Fruit fly (Drosophila melanogaster) whole organism: Measurements from ENCODE around the gene CG9016.
A peak's percentile ranks its signal among the peaks of the same experiment; 100 is the strongest.

ENCODE experiments used
- CG8478 ChIP-seq: fragments of >200 bp; optimal IDR thresholded peaks from 2 replicates; lab custom pipeline; 2018; ENCODE audit warnings: inconsistent platforms
- Dll ChIP-seq: fragments of >200 bp; optimal IDR thresholded peaks from 2 replicates; lab custom pipeline; 2017
- EcR ChIP-seq, 2 experiments: fragments of >200 bp; optimal IDR thresholded peaks; 2 replicates each; lab custom pipeline; 2017; ENCODE audit warnings: missing biosample characterization in 2 of 2, missing genetic modification characterization in 2 of 2, missing genetic modification reagents in 2 of 2
- pan ChIP-seq: fragments of >200 bp; optimal IDR thresholded peaks from 2 replicates; lab custom pipeline; 2017
- psq ChIP-seq: fragments of >200 bp; optimal IDR thresholded peaks from 2 replicates; lab custom pipeline; 2017
- usp ChIP-seq: fragments of >200 bp; optimal IDR thresholded peaks from 2 replicates; lab custom pipeline; 2017; ENCODE audit warnings: missing biosample characterization, missing genetic modification characterization, mixed read lengths

CG9016 gene

DNA sequence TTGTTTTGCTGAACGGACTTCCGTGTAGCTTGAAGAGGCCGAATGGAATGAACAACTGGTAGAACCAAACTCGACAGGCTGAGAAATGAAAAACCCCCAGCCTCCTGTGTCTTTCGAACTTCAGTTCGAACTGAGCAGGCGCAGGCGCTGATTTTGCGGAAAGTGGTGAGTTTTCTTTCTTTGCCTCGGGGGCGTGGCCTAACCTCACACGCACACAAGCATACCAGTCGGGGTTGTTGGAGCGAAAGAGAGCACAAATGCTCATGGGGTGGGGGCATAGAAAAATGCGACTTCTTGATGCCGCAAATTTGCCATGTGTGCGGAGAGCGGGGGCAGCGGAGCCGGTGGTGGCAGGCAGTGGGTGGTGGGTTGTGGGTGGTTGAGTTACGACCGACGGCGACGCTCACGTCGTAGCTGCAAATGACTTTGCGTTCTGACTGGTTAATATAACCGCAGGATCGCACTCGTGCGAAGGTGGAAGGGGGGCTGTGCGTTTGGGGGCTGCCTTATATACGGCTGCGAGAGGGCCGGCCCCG lies at the start of gene CG9016:
CG9016 (minus strand) TSS at position 51 of the 536 bp plus-strand sequence.
- TF ChIP-seq usp (no peak), pan (no peak), CG8478 (lab: Kevin White, UChicago) (no peak), Dll (lab: Kevin White, UChicago) (no peak), psq (lab: Kevin White, UChicago) (no peak), EcR (GFP tag; optimal IDR thresholded peaks at IDR 0.05; lab: Kevin White, UChicago) (no peak)

DNA sequence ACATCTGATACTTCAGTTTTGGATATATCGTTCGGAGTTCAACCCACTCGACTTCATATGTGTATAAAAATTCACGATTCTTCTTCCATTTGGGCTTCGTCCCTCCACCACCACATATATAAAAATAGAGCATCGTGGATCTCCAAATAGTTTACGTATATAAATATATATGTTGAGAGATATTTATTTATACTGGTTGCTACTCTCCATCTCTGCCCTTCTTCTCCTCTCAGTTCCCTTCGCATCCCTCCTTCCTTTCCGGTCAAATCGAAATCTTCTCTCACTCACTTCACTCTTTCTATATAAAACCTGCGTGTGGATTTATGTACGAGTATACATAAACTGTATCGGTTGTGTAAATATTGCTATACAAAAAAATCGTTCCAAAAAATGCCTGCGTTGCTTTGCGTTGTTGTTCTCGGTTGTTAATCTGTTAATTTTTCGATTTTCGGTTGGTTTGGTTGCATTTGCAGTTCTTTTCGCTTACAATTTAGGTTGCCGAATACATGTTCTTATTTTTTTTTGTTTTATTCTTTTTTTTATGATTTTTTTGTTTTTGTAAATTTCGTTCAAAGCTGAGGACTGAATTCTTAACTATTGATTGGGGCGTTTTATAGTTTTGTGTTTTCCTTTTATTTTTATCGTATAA lies 49.3 kb upstream of the CG9016 start:
- TF ChIP-seq psq (lab: Kevin White, UChicago), result no peak
- no peak for TF ChIP-seq Dll (lab: Kevin White, UChicago)

DNA sequence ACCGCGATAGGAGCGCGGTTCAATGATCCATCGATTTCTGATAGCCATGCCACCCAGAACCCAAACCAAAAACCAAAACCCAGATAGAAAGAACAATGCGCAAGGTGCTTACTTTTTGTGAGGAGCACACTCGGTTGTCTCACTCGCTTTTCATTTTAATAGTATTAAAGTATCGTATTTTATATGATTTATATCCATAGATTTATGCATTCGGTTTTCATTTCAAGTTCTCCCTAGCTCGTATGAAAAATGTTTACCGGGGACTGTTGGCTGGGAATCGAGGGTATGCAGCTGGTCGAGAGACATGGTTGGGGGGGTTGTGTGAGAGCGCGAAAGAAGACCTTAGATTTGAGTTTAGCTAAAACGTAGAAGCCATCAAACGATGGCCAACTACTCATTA lies 48.6 kb upstream of the CG9016 start:
- TF ChIP-seq psq (lab: Kevin White, UChicago), result no peak
- TF ChIP-seq pan, result peak; percentile 51

- no peak for TF ChIP-seq usp
- no peak for TF ChIP-seq pan
These were observed 47.8 kb upstream of the CG9016 start for dm6 chr2L:5971093-5971808.

- TF ChIP-seq psq (lab: Kevin White, UChicago), result no peak
- no peak for TF ChIP-seq usp
- no peak for TF ChIP-seq EcR (GFP tag; optimal IDR thresholded peaks at IDR 0.05; lab: Kevin White, UChicago)
- TF ChIP-seq Dll (lab: Kevin White, UChicago), result no peak
- no peak for TF ChIP-seq CG8478 (lab: Kevin White, UChicago)
- TF ChIP-seq pan, result no peak
These were observed 46.1 kb upstream of the CG9016 start, which contains the start of gene Ucp4B for dm6 chr2L:5969559-5969958. Gene Ucp4B, plus strand, starts transcription at chr2L:5969859.

DNA sequence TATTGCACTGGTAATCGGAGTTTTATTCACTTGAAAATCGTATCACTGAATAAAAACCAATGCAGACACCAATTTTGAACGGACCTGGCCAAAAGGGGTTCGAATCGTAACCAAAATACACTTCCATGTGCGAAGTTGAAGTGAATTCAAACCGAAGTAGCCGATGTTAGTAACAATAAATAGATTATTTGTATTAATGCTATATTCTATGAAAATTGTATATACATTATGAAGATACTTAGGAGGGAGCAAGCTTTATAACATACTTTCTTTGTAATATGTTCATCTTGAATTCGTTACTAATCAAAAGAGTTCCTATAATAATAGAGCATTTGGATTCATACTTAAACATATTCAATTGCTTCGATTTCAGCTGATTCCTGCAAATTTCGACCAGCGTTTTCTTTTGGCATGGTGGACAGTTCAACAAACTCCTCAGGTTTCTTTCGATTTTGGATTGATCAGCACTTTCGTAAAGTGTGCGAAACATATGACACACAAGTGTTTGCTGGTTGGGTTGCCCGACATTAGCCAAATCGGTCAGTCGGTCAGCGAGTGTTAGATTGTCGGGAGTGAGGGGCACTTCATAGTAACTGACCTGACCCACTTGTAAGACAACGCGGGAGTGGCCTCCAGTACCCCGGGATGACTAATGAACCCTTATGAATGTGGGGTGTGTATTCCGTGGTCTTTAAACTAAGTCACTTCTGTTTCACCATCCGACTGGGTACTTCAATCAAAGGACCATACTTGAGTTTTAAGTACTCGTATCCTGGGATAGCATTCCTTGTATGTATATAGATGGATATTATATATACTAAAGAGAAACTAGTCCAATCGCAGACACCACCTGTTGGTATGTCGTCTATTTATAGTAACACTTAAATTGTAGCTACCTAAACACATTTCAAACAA lies 44.5 kb upstream of the CG9016 start, which contains the start of the genes CG13992 and Ucp4C:
CG13992 (minus strand) TSS at position 51 of the 915 bp plus-strand sequence.
Ucp4C (plus strand) TSS at position 865 of the 915 bp plus-strand sequence.
- no peak for TF ChIP-seq usp
- TF ChIP-seq Dll (lab: Kevin White, UChicago), result no peak
- no peak for TF ChIP-seq pan
- TF ChIP-seq EcR (GFP tag; optimal IDR thresholded peaks at IDR 0.05; lab: Kevin White, UChicago), result no peak
- TF ChIP-seq CG8478 (lab: Kevin White, UChicago), result no peak
- no peak for TF ChIP-seq psq (lab: Kevin White, UChicago)

DNA sequence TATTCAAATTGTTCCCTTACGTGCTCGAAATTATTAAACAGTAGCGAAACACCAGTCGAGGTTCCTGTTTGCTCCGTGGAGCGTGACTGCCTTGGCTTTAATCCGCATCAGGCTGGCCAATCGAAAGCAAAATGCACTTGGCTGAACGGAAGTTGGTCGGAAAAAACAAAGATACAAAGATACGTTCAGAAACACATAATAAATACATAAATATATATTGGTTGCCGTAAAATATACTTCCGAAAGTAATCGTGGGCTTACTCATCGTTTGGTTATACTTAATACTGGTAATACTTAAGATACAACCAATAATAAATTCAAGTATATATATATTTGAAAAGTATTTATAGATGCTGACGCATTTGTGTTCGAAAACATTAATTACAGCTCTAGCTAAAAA lies 41.4 kb upstream of the CG9016 start, which contains the start of gene psd:
psd (minus strand) TSS at position 101 of the 400 bp plus-strand sequence.
- TF ChIP-seq CG8478 (lab: Kevin White, UChicago), result no peak
- no peak for TF ChIP-seq psq (lab: Kevin White, UChicago)
- TF ChIP-seq Dll (lab: Kevin White, UChicago), result no peak
- TF ChIP-seq EcR (GFP tag; optimal IDR thresholded peaks at IDR 0.05; lab: Kevin White, UChicago), result no peak
- no peak for TF ChIP-seq usp
- TF ChIP-seq pan, result no peak

- TF ChIP-seq psq (lab: Kevin White, UChicago) (no peak), EcR (GFP tag; optimal IDR thresholded peaks at IDR 0.05; lab: Kevin White, UChicago) (no peak), CG8478 (lab: Kevin White, UChicago) (no peak), Dll (lab: Kevin White, UChicago) (no peak), usp (no peak), pan (no peak)
These were observed 40.8 kb upstream of the CG9016 start for dm6 chr2L:5964211-5964610.

dm6 chr2L:5963251-5963650 lies 39.8 kb upstream of the CG9016 start:
- TF ChIP-seq usp, result no peak
- no peak for TF ChIP-seq Dll (lab: Kevin White, UChicago)
- no peak for TF ChIP-seq psq (lab: Kevin White, UChicago)
- no peak for TF ChIP-seq pan
- TF ChIP-seq CG8478 (lab: Kevin White, UChicago), result no peak

DNA sequence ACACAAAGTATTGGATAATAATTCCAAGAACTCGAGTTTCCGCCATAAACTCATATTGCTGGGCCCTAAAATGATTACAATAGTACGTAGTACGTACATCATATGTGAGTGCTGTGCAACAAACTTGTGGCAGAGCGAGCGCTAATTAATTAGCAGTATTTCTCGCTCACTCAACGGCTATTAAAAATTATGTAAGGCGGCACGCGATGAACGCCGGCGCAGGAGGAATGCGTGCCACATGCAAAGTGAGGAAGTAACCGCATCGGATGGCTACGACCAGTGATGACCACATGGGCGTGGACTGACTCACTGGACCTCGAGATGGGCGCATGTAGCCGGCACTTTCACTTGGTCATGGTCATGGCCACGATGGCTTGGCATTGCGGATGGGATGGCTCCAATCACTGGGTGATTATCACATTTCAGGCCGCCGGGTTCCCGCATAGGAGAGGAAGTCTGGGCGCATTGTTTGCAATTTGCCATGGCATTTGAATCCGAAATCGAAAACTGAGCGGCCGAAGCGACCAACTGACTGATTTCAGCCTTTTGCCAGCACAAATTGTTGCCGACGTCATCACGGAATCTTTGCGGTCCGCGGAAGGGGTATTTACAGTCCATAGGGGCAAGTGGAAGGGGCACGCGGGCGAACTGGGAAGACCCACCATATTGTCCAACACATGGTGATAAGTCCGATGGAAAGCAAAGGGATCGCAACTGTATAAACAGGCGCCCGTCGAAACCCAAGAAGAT lies 37.9 kb upstream of the CG9016 start:
- TF ChIP-seq Dll (lab: Kevin White, UChicago), result no peak
- TF ChIP-seq pan, result no peak
- TF ChIP-seq CG8478 (lab: Kevin White, UChicago), result no peak
- no peak for TF ChIP-seq EcR (GFP tag; optimal IDR thresholded peaks at IDR 0.05; lab: Kevin White, UChicago)
- TF ChIP-seq usp, result no peak
- no peak for TF ChIP-seq psq (lab: Kevin White, UChicago)
